Worm (Caenorhabditis elegans) whole organism, young adult: Measurements from ENCODE around the gene fbxo-11.2.

ENCODE experiments used
- B0336.3 ChIP-seq: fragments of 200-800 bp; sonication (Bioruptor generic); IDR thresholded peaks from 2 replicates; pipeline ENCODE4 v1.3.6; 2022; ENCODE audit warnings: missing genetic modification characterization, missing compliant biosample characterization
- C06A6.2 ChIP-seq: fragments of 200-800 bp; sonication (Bioruptor generic); conservative IDR thresholded peaks from 2 replicates; pipeline ENCODE4 v1.3.6; 2022; ENCODE audit warnings: missing genetic modification characterization, missing compliant biosample characterization
- D2030.7 ChIP-seq: fragments of 200-800 bp; sonication (Bioruptor generic); IDR thresholded peaks from 2 replicates; pipeline ENCODE4 v1.3.6; 2022; ENCODE audit warnings: missing genetic modification reagents, missing genetic modification characterization, missing compliant biosample characterization
- T26A5.8 ChIP-seq: sonication (generic microtip); optimal IDR thresholded peaks from 2 replicates; lab custom pipeline; 2016; ENCODE audit warnings: missing genetic modification characterization, missing compliant biosample characterization
- Y95B8A.8 ChIP-seq: fragments of 200-800 bp; sonication (Bioruptor generic); IDR thresholded peaks from 2 replicates; pipeline ENCODE4 v1.3.6; 2022; ENCODE audit warnings: missing genetic modification reagents, missing genetic modification characterization, missing compliant biosample characterization
- ZK185.1 ChIP-seq: sonication (generic microtip); optimal IDR thresholded peaks from 2 replicates; lab custom pipeline; 2016; ENCODE audit warnings: mild to moderate bottlenecking, missing genetic modification characterization, missing compliant biosample characterization; ENCODE audit not compliant: poor library complexity, severe bottlenecking
- aptf-2 ChIP-seq: fragments of 200-800 bp; sonication (Bioruptor generic); conservative IDR thresholded peaks from 2 replicates; pipeline ENCODE4 v1.3.6; 2022; ENCODE audit warnings: missing genetic modification reagents, missing genetic modification characterization, missing compliant biosample characterization
- athp-1 ChIP-seq: sonication (generic microtip); optimal IDR thresholded peaks from 2 replicates; lab custom pipeline; 2017; ENCODE audit warnings: mild to moderate bottlenecking, missing genetic modification characterization, missing compliant biosample characterization
- bed-2 ChIP-seq: fragments of 200-800 bp; sonication (Bioruptor generic); IDR thresholded peaks from 2 replicates; pipeline ENCODE4 v1.3.6; 2022; ENCODE audit warnings: missing genetic modification reagents, missing genetic modification characterization, missing compliant biosample characterization
- cebp-1 ChIP-seq, 2 experiments: fragments of 200-800 bp in 1 of 2; sonication (Bioruptor generic) in 1 of 2; sonication (generic microtip) in 1 of 2; IDR thresholded peaks in 1 of 2; optimal IDR thresholded peaks in 1 of 2; 2 replicates each; pipeline versions ENCODE4 v1.3.6 to Lab custom; 2017 to 2022; ENCODE audit warnings: missing compliant biosample characterization in 2 of 2, missing genetic modification characterization in 2 of 2, mild to moderate bottlenecking in 1 of 2, missing genetic modification reagents in 1 of 2, moderate library complexity in 1 of 2
- ceh-58 ChIP-seq: fragments of 200-800 bp; sonication (Bioruptor generic); IDR thresholded peaks from 2 replicates; pipeline ENCODE4 v1.3.6; 2022; ENCODE audit warnings: missing genetic modification characterization, missing compliant biosample characterization
- ceh-91 ChIP-seq: fragments of 200-800 bp; sonication (Bioruptor generic); IDR thresholded peaks from 2 replicates; pipeline ENCODE4 v1.3.6; 2022; ENCODE audit warnings: missing genetic modification reagents, missing genetic modification characterization, missing compliant biosample characterization
- dox-1 ChIP-seq: fragments of 200-800 bp; sonication (Bioruptor generic); IDR thresholded peaks from 2 replicates; pipeline ENCODE4 v1.3.6; 2022; ENCODE audit warnings: missing genetic modification reagents, missing genetic modification characterization, missing compliant biosample characterization
- efl-1 ChIP-seq: fragments of 150-350 bp; optimal IDR thresholded peaks from 2 replicates; lab custom pipeline; 2014; ENCODE audit warnings: missing biosample characterization, missing genetic modification reagents, missing genetic modification characterization
- egl-18 ChIP-seq: fragments of 200-800 bp; sonication (Bioruptor generic); IDR thresholded peaks from 2 replicates; pipeline ENCODE4 v1.3.6; 2022; ENCODE audit warnings: missing genetic modification reagents, missing genetic modification characterization, missing compliant biosample characterization
- egrh-3 ChIP-seq: fragments of 200-800 bp; sonication (Bioruptor generic); IDR thresholded peaks from 2 replicates; pipeline ENCODE4 v1.3.6; 2022; ENCODE audit warnings: missing genetic modification reagents, missing genetic modification characterization, missing compliant biosample characterization
- ets-4 ChIP-seq: fragments of 200-800 bp; sonication (Bioruptor generic); optimal IDR thresholded peaks from 2 replicates; lab custom pipeline; 2018; ENCODE audit warnings: mild to moderate bottlenecking, missing genetic modification characterization, missing compliant biosample characterization
- fkh-3 ChIP-seq: sonication (generic microtip); optimal IDR thresholded peaks from 2 replicates; lab custom pipeline; 2016; ENCODE audit warnings: mild to moderate bottlenecking, missing genetic modification characterization, missing compliant biosample characterization
- him-1 ChIP-seq: sonication (generic microtip); optimal IDR thresholded peaks from 2 replicates; lab custom pipeline; 2016; ENCODE audit warnings: missing genotype, missing genetic modification reagents, missing genetic modification characterization, missing compliant biosample characterization
- hlh-12 ChIP-seq: sonication (generic microtip); optimal IDR thresholded peaks from 2 replicates; lab custom pipeline; 2016; ENCODE audit warnings: missing genetic modification characterization, missing compliant biosample characterization
- hrde-1 ChIP-seq: sonication (generic microtip); optimal IDR thresholded peaks from 2 replicates; lab custom pipeline; 2016; ENCODE audit warnings: missing genetic modification characterization, mild to moderate bottlenecking, missing compliant biosample characterization, moderate library complexity, missing genotype, missing genetic modification reagents, borderline replicate concordance
- lin-35 ChIP-seq, 3 experiments: fragments of 150-350 bp in 2 of 3; sonication (generic microtip) in 1 of 3; optimal IDR thresholded peaks; 2 replicates each; lab custom pipeline; 2014 to 2018; ENCODE audit warnings: missing biosample characterization in 3 of 3, missing genetic modification characterization in 3 of 3, missing genetic modification reagents in 3 of 3
- lin-54 ChIP-seq: fragments of 200-800 bp; sonication (Bioruptor generic); optimal IDR thresholded peaks from 2 replicates; lab custom pipeline; 2018; ENCODE audit warnings: mild to moderate bottlenecking, missing genetic modification characterization, missing compliant biosample characterization
- lsl-1 ChIP-seq: fragments of 200-800 bp; sonication (Bioruptor generic); optimal IDR thresholded peaks from 2 replicates; lab custom pipeline; 2018; ENCODE audit warnings: mild to moderate bottlenecking, missing genetic modification characterization, moderate library complexity, missing compliant biosample characterization
- madf-3 ChIP-seq: fragments of 200-800 bp; sonication (Bioruptor generic); IDR thresholded peaks from 2 replicates; pipeline ENCODE4 v1.3.6; 2022; ENCODE audit warnings: missing genetic modification reagents, missing genetic modification characterization, missing compliant biosample characterization
- madf-8 ChIP-seq: fragments of 200-800 bp; sonication (Bioruptor generic); conservative IDR thresholded peaks from 2 replicates; pipeline ENCODE4 v1.3.6; 2022; ENCODE audit warnings: missing genetic modification reagents, missing genetic modification characterization, missing compliant biosample characterization
- mxl-1 ChIP-seq: sonication (generic microtip); optimal IDR thresholded peaks from 2 replicates; lab custom pipeline; 2016; ENCODE audit warnings: missing genetic modification characterization, missing compliant biosample characterization
- nfya-1 ChIP-seq: sonication (generic microtip); optimal IDR thresholded peaks from 2 replicates; lab custom pipeline; 2017; ENCODE audit warnings: antibody characterized with exemption, missing compliant biosample characterization, missing genetic modification characterization, borderline replicate concordance; ENCODE audit not compliant: insufficient read depth
- nhr-120 ChIP-seq: fragments of 200-800 bp; sonication (Bioruptor generic); IDR thresholded peaks from 2 replicates; pipeline ENCODE4 v1.3.6; 2022; ENCODE audit warnings: missing genetic modification characterization, missing compliant biosample characterization
- nhr-80 ChIP-seq: sonication (generic microtip); optimal IDR thresholded peaks from 2 replicates; lab custom pipeline; 2016; ENCODE audit warnings: missing genetic modification characterization, missing compliant biosample characterization
- sea-2 ChIP-seq: fragments of 200-800 bp; sonication (Bioruptor generic); IDR thresholded peaks from 2 replicates; pipeline ENCODE4 v1.3.6; 2022; ENCODE audit warnings: missing genetic modification characterization, missing compliant biosample characterization
- snpc-1.1 ChIP-seq: sonication (generic microtip); optimal IDR thresholded peaks from 2 replicates; lab custom pipeline; 2017; ENCODE audit warnings: missing genetic modification characterization, mild to moderate bottlenecking, missing compliant biosample characterization, antibody characterized with exemption, moderate library complexity, missing genotype, missing genetic modification reagents; ENCODE audit not compliant: insufficient read depth
- snpc-1.3 ChIP-seq: sonication (generic microtip); optimal IDR thresholded peaks from 2 replicates; lab custom pipeline; 2017; ENCODE audit warnings: missing genetic modification characterization, mild to moderate bottlenecking, missing compliant biosample characterization, antibody characterized with exemption, moderate library complexity, missing genotype, missing genetic modification reagents; ENCODE audit not compliant: insufficient read depth
- snpc-4 ChIP-seq, 5 experiments: fragments of 150-350 bp in 1 of 5; sonication (generic microtip) in 4 of 5; optimal IDR thresholded peaks; 2 replicates each; lab custom pipeline; 2014 to 2018; ENCODE audit warnings: missing genetic modification characterization in 5 of 5, missing biosample characterization in 3 of 5, antibody characterized with exemption in 2 of 5, mild to moderate bottlenecking in 2 of 5, missing compliant biosample characterization in 2 of 5, missing genotype in 2 of 5, moderate library complexity in 2 of 5, missing genetic modification reagents in 1 of 5
- somi-1 ChIP-seq: fragments of 200-800 bp; sonication (Bioruptor generic); optimal IDR thresholded peaks from 2 replicates; lab custom pipeline; 2018; ENCODE audit warnings: mild to moderate bottlenecking, missing genetic modification characterization, missing compliant biosample characterization
- unc-130 ChIP-seq: sonication (generic microtip); optimal IDR thresholded peaks from 2 replicates; lab custom pipeline; 2016; ENCODE audit warnings: missing genetic modification reagents, missing genetic modification characterization, missing compliant biosample characterization
- xnd-1 ChIP-seq: sonication (generic microtip); optimal IDR thresholded peaks from 2 replicates; lab custom pipeline; 2016; ENCODE audit warnings: missing genotype, missing genetic modification reagents, missing genetic modification characterization, missing compliant biosample characterization
- ztf-18 ChIP-seq: sonication (generic microtip); optimal IDR thresholded peaks from 2 replicates; lab custom pipeline; 2016; ENCODE audit warnings: missing genotype, mild to moderate bottlenecking, missing genetic modification characterization, missing compliant biosample characterization

fbxo-11.2 gene

ce11 chrIII:1080536-1080935, 27.5 kb upstream of the fbxo-11.2 start, which contains the start of the genes rab-18 and kbp-4 (continued):
- TF ChIP-seq ztf-18 (tag; lab: Kevin White, UChicago) (peak; percentile 80), unc-130 (GFP tag; lab: Kevin White, UChicago) (peak; percentile 60), ceh-91 (GFP tag; lab: Robert Waterston, UW) (peak; percentile 91), egrh-3 (GFP tag; lab: Robert Waterston, UW) (peak; percentile 62), T26A5.8 (no peak), snpc-1.3 (tag; lab: Kevin White, UChicago) (peak; percentile 90), lsl-1 (GFP tag; lab: Kevin White, UChicago) (peak; percentile 78), fkh-3 (tag; lab: Kevin White, UChicago) (no peak), efl-1 (peak; percentile 97), somi-1 (GFP tag; lab: Kevin White, UChicago) (no peak), nhr-80 (peak; percentile 58), nfya-1 (tag; lab: Kevin White, UChicago) (no peak), nhr-120 (GFP tag; lab: Robert Waterston, UW) (no peak), D2030.7 (GFP tag; lab: Robert Waterston, UW) (peak; percentile 93), him-1 (tag; lab: Kevin White, UChicago) (no peak), athp-1 (tag; lab: Kevin White, UChicago) (peak; percentile 93), sea-2 (no peak), madf-3 (GFP tag; lab: Robert Waterston, UW) (peak; percentile 88), snpc-4 (GFP tag; optimal IDR thresholded peaks at IDR 0.05; lab: Kevin White, UChicago) (peak; percentile 45), snpc-4 (tag; optimal IDR thresholded peaks at IDR 0.05; lab: Kevin White, UChicago) (peak; percentile 65 to 81 (median 78)), B0336.3 (GFP tag; lab: Robert Waterston, UW) (peak; percentile 81), madf-8 (GFP tag; lab: Robert Waterston, UW) (peak; percentile 76), aptf-2 (GFP tag; lab: Robert Waterston, UW) (no peak), xnd-1 (tag; lab: Kevin White, UChicago) (peak; percentile 68), lin-35 (GFP tag; optimal IDR thresholded peaks at IDR 0.05; lab: Kevin White, UChicago) (peak; percentile 43 to 98 (median 70)), ets-4 (no peak), cebp-1 (GFP tag; IDR thresholded peaks at IDR 0.05; lab: Robert Waterston, UW) (0 out of 2 replicates have a peak, but pooled peaks have one; percentile 33), cebp-1 (tag; optimal IDR thresholded peaks at IDR 0.05; lab: Kevin White, UChicago) (peak; percentile 87), snpc-1.1 (peak; percentile 67), hlh-12 (tag; lab: Kevin White, UChicago) (no peak), dox-1 (GFP tag; lab: Robert Waterston, UW) (peak; percentile 96), ceh-58 (GFP tag; lab: Robert Waterston, UW) (no peak), bed-2 (GFP tag; lab: Robert Waterston, UW) (no peak), hrde-1 (tag; lab: Kevin White, UChicago) (no peak), Y95B8A.8 (GFP tag; lab: Robert Waterston, UW) (peak; percentile 97), lin-54 (GFP tag; lab: Kevin White, UChicago) (peak; percentile 98), ZK185.1 (tag; lab: Kevin White, UChicago) (no peak), mxl-1 (tag; lab: Kevin White, UChicago) (no peak), egl-18 (GFP tag; lab: Robert Waterston, UW) (no peak), C06A6.2 (peak; percentile 69)
